Worm (Caenorhabditis elegans) whole organism, young adult: ENCODE results near the gene pdhk-2.

Experiments used
- Y79H2A.3 ChIP-seq: fragments of 200-800 bp; sonication (Bioruptor generic); conservative IDR thresholded peaks from 2 replicates; pipeline ENCODE4 v1.3.6; 2022; ENCODE audit warnings: missing genetic modification reagents, missing genetic modification characterization, missing compliant biosample characterization
- ama-1 ChIP-seq, 3 experiments: fragments of 150-350 bp in 1 of 3; sonication (generic microtip) in 2 of 3; optimal IDR thresholded peaks; 2 replicates each; lab custom pipeline; 2014 to 2018; ENCODE audit warnings: missing biosample characterization in 2 of 3, missing genetic modification characterization in 2 of 3, missing genetic modification reagents in 2 of 3
- bed-2 ChIP-seq: fragments of 200-800 bp; sonication (Bioruptor generic); IDR thresholded peaks from 2 replicates; pipeline ENCODE4 v1.3.6; 2022; ENCODE audit warnings: missing genetic modification reagents, missing genetic modification characterization, missing compliant biosample characterization
- cebp-1 ChIP-seq, 2 experiments: fragments of 200-800 bp in 1 of 2; sonication (Bioruptor generic) in 1 of 2; sonication (generic microtip) in 1 of 2; IDR thresholded peaks in 1 of 2; optimal IDR thresholded peaks in 1 of 2; 2 replicates each; pipeline versions ENCODE4 v1.3.6 to Lab custom; 2017 to 2022; ENCODE audit warnings: missing compliant biosample characterization in 2 of 2, missing genetic modification characterization in 2 of 2, mild to moderate bottlenecking in 1 of 2, missing genetic modification reagents in 1 of 2, moderate library complexity in 1 of 2
- hsf-1 ChIP-seq: fragments of 200-800 bp; sonication (Bioruptor generic); IDR thresholded peaks from 2 replicates; pipeline ENCODE4 v1.3.6; 2022; ENCODE audit warnings: missing genetic modification reagents, missing genetic modification characterization, missing compliant biosample characterization
- snpc-1.1 ChIP-seq: sonication (generic microtip); optimal IDR thresholded peaks from 2 replicates; lab custom pipeline; 2017; ENCODE audit warnings: missing genetic modification characterization, mild to moderate bottlenecking, missing compliant biosample characterization, antibody characterized with exemption, moderate library complexity, missing genotype, missing genetic modification reagents; ENCODE audit not compliant: insufficient read depth
- ztf-22 ChIP-seq: fragments of 200-800 bp; sonication (Bioruptor generic); optimal IDR thresholded peaks from 2 replicates; lab custom pipeline; 2018; ENCODE audit warnings: mild to moderate bottlenecking, missing genetic modification characterization, moderate library complexity, missing compliant biosample characterization

- TF ChIP-seq ama-1 (optimal IDR thresholded peaks at IDR 0.05; lab: Kevin White, UChicago) = no peak
- no peak for TF ChIP-seq ama-1 (GFP tag; optimal IDR thresholded peaks at IDR 0.05; lab: Kevin White, UChicago)
- TF ChIP-seq snpc-1.1 = no peak
- TF ChIP-seq cebp-1 (GFP tag; IDR thresholded peaks at IDR 0.05; lab: Robert Waterston, UW) = no peak
- no peak for TF ChIP-seq cebp-1 (tag; optimal IDR thresholded peaks at IDR 0.05; lab: Kevin White, UChicago)
- no peak for TF ChIP-seq bed-2 (GFP tag; lab: Robert Waterston, UW)
- TF ChIP-seq hsf-1 (GFP tag; lab: Robert Waterston, UW) = no peak
- TF ChIP-seq ztf-22 (GFP tag; lab: Kevin White, UChicago) = no peak
- TF ChIP-seq Y79H2A.3 (GFP tag; lab: Robert Waterston, UW) = no peak
These were observed 2.7 kb upstream of the pdhk-2 start, which contains the start of gene ZK370.6 for ce11 chrIII:8743796-8744404.
